Worm (Caenorhabditis elegans) whole organism, midembryonic: ENCODE data around the gene spe-27.

Experiments
- T22C8.4 ChIP-seq: fragments of 200-800 bp; sonication (Bioruptor generic); IDR thresholded peaks from 2 replicates; pipeline ENCODE4 v1.3.6; 2022; ENCODE audit warnings: missing genetic modification characterization, missing compliant biosample characterization
- cog-1 ChIP-seq: sonication (generic microtip); optimal IDR thresholded peaks from 2 replicates; lab custom pipeline; 2016; ENCODE audit warnings: missing genetic modification characterization, missing compliant biosample characterization
- flt-1 ChIP-seq: fragments of 200-800 bp; sonication (Bioruptor generic); IDR thresholded peaks from 2 replicates; pipeline ENCODE4 v1.3.6; 2022; ENCODE audit warnings: missing genetic modification characterization, missing compliant biosample characterization
- klf-2 ChIP-seq: fragments of 200-800 bp; sonication (Bioruptor generic); conservative IDR thresholded peaks from 2 replicates; pipeline ENCODE4 v1.3.6; 2022; ENCODE audit warnings: missing genetic modification reagents, missing genetic modification characterization, missing compliant biosample characterization
- med-1 ChIP-seq: sonication (generic microtip); optimal IDR thresholded peaks from 2 replicates; lab custom pipeline; 2017; ENCODE audit warnings: missing genetic modification characterization, mild to moderate bottlenecking, missing compliant biosample characterization, antibody characterized with exemption, missing genetic modification reagents; ENCODE audit not compliant: insufficient read depth
- ref-1 ChIP-seq: fragments of 200-800 bp; sonication (Bioruptor generic); conservative IDR thresholded peaks from 2 replicates; pipeline ENCODE4 v1.3.6; 2022; ENCODE audit warnings: missing genetic modification reagents, missing genetic modification characterization, missing compliant biosample characterization
- tab-1 ChIP-seq: fragments of 200-800 bp; sonication (Bioruptor generic); IDR thresholded peaks from 2 replicates; pipeline ENCODE4 v1.3.6; 2022; ENCODE audit warnings: missing genetic modification characterization, missing compliant biosample characterization
- ztf-23 ChIP-seq: fragments of 200-800 bp; sonication (Bioruptor generic); IDR thresholded peaks from 2 replicates; pipeline ENCODE4 v1.3.6; 2022; ENCODE audit warnings: missing genetic modification reagents, missing genetic modification characterization, missing compliant biosample characterization
- ztf-29 ChIP-seq: fragments of 200-800 bp; sonication (Bioruptor generic); IDR thresholded peaks from 2 replicates; pipeline ENCODE4 v1.3.6; 2022; ENCODE audit warnings: missing genetic modification reagents, missing genetic modification characterization, missing compliant biosample characterization

The spe-27 gene

DNA sequence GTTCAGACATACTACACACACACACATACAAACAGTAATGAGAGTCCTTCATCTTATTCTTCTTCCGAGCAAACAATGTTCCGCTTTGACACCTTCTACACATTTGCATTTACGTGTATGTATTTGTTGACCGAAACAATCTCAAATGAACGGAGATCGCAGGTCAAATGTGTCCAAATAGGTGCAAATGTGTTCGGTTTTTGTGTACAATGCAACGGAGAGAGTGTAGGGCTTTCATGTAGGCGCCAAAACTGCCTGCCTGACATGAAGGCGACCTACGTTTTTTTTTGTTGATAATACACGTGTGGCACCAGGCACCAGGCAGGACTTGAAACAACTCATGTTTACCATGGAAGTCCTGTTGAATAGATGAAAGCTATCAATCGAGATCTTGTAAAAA is 8.7 kb downstream of the spe-27 start:
- TF ChIP-seq med-1, result no peak
- TF ChIP-seq ref-1 (GFP tag; lab: Robert Waterston, UW), result no peak
- no peak for TF ChIP-seq ztf-23 (GFP tag; lab: Robert Waterston, UW)
- no peak for TF ChIP-seq T22C8.4 (GFP tag; lab: Robert Waterston, UW)
- TF ChIP-seq flt-1 (GFP tag; lab: Robert Waterston, UW), result no peak
- TF ChIP-seq tab-1 (GFP tag; lab: Robert Waterston, UW), result no peak
- TF ChIP-seq ztf-29 (GFP tag; lab: Robert Waterston, UW), result no peak
- no peak for TF ChIP-seq cog-1 (tag; lab: Kevin White, UChicago)
- no peak for TF ChIP-seq klf-2 (GFP tag; lab: Robert Waterston, UW)

DNA sequence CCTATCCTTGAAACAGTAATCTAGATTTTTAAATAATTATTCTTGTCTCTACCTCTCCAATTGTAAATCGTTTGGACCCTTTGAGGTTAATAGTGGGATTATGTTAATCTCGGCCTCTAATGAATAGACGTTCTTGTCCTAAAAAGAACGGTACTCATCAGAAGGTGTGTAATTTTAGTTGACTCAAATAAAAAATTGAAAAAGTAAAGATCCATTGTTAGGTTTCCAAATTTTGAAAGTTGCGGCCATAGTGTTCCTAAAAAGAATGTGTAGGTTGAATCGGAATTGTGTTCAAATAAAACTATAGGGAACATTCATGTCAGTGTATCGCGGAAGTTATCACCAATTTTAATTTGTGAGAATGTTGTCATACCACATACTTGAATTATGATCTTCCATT is 10.1 kb downstream of the spe-27 start:
- TF ChIP-seq ztf-29 (GFP tag; lab: Robert Waterston, UW) (no peak), tab-1 (GFP tag; lab: Robert Waterston, UW) (no peak), klf-2 (GFP tag; lab: Robert Waterston, UW) (no peak), flt-1 (GFP tag; lab: Robert Waterston, UW) (no peak), cog-1 (tag; lab: Kevin White, UChicago) (no peak), T22C8.4 (GFP tag; lab: Robert Waterston, UW) (no peak), ztf-23 (GFP tag; lab: Robert Waterston, UW) (no peak), med-1 (no peak), ref-1 (GFP tag; lab: Robert Waterston, UW) (no peak)

DNA sequence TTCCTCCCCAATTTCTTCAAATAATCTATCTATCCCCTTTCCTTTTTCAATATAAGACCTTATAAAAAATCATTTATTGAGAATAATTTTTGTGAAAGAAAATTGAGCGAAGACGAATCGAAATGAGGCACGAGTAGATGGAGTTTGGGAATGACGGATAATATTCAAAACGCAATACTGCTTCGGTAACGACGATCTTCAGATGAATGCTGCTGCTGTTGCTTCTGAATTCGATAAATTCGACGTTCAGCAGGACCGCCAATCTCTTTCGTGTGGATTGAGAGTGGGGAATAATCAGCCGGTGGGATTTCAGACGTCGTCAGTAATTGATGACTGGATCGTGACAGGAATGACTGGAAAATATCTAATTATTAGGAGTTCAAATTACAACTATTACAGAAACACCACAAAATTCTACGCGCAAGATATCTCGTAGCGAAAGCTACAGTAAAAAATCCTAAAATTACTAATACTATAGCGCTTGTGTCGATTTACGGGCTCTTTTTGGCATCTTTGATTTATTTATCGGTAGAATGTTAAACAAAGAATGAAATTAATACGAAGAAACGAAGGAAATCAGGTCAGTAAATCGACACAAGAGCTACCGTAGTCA is 14.8 kb downstream of the spe-27 start:
- TF ChIP-seq ref-1 (GFP tag; lab: Robert Waterston, UW) (no peak), T22C8.4 (GFP tag; lab: Robert Waterston, UW) (no peak), ztf-29 (GFP tag; lab: Robert Waterston, UW) (no peak), ztf-23 (GFP tag; lab: Robert Waterston, UW) (no peak)

DNA sequence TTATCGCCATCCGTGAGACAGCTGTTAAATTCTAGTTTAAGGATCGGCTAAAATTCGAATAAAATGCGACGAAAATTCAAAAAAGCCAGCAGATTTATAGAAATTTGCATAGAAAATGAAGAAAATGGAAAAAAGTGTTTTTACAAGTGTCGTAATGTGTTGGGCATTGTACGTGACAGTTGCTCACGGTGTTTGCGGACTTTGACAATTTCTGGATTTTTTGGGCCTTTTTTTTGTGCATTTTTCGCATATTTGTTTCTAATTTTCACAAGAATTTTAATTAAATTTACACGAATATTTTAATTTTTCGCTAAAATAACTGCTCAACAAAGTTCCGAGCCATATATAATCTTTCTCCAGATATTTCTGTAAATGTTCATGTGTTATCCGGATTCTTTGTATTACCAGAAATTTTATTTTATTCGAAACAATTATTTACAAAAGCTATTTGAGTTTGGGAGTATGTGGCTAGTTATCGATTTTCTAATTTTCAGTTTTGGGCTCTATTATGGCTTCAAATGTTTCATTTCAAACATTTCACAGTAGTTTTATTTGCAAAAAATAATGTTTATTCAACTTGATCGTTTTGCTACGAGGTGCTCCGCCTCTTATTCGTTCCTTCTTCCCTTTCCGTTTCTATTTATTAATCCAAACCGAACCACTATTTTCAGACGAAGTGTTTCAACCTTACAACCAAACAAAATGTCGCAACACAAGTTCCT is 17.6 kb downstream of the spe-27 start, which contains the start of gene sams-3:
Gene sams-3, plus strand, starts transcription at position 672 of the 722 bp plus-strand sequence.
- no peak for TF ChIP-seq ztf-29 (GFP tag; lab: Robert Waterston, UW)
- no peak for TF ChIP-seq ztf-23 (GFP tag; lab: Robert Waterston, UW)
- TF ChIP-seq ref-1 (GFP tag; lab: Robert Waterston, UW), result no peak
- no peak for TF ChIP-seq klf-2 (GFP tag; lab: Robert Waterston, UW)
- TF ChIP-seq cog-1 (tag; lab: Kevin White, UChicago), result no peak
- TF ChIP-seq tab-1 (GFP tag; lab: Robert Waterston, UW), result no peak
- TF ChIP-seq flt-1 (GFP tag; lab: Robert Waterston, UW), result no peak
- TF ChIP-seq T22C8.4 (GFP tag; lab: Robert Waterston, UW), result no peak

DNA sequence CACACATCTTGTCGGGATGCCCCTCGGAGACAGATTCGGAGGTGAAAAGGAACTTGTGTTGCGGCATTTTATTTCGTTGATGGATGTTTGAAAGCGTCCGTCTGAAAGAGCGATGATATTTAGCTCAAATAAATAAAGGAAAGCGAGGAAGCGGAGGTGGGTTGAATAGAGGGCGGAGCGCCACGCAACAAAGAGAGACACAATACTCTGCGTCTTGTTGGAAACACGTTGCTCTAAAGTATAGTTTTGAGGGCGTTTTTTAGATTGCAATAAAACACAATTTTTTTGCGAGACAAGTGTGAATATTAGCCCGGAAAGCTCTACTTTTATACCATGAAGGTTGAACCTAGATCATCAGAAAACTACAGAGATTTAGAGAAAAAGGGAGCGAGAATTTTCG is 19.4 kb downstream of the spe-27 start, which contains the start of gene sams-4:
Gene sams-4, minus strand, starts transcription at position 101 of the 400 bp plus-strand sequence.
- TF ChIP-seq ztf-29 (GFP tag; lab: Robert Waterston, UW) (no peak), klf-2 (GFP tag; lab: Robert Waterston, UW) (no peak), ref-1 (GFP tag; lab: Robert Waterston, UW) (no peak), T22C8.4 (GFP tag; lab: Robert Waterston, UW) (no peak), ztf-23 (GFP tag; lab: Robert Waterston, UW) (no peak), flt-1 (GFP tag; lab: Robert Waterston, UW) (no peak), tab-1 (GFP tag; lab: Robert Waterston, UW) (no peak), cog-1 (tag; lab: Kevin White, UChicago) (no peak), med-1 (no peak)

DNA sequence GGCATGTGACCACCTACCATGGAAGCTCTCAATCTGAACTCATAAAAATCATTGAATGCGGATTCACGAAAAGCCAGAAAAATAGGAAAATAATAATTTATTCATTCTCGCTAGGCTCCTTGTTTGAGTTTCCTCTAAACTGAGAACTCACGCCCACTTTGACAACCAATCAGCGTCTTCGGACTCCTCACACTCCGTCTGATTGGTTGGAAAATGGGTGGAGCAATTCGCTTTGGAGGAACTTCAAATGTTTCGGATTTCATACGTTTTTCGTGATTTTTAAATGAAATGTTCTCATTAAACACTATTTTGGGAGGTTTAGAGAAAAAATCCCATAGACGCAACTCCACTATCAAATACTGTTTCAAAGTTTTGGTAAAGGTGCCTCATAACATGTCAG is 22.8 kb downstream of the spe-27 start:
- TF ChIP-seq ztf-23 (GFP tag; lab: Robert Waterston, UW) (no peak), ztf-29 (GFP tag; lab: Robert Waterston, UW) (no peak), T22C8.4 (GFP tag; lab: Robert Waterston, UW) (no peak), ref-1 (GFP tag; lab: Robert Waterston, UW) (no peak), med-1 (no peak), klf-2 (GFP tag; lab: Robert Waterston, UW) (no peak), cog-1 (tag; lab: Kevin White, UChicago) (no peak), flt-1 (GFP tag; lab: Robert Waterston, UW) (no peak), tab-1 (GFP tag; lab: Robert Waterston, UW) (no peak)

DNA sequence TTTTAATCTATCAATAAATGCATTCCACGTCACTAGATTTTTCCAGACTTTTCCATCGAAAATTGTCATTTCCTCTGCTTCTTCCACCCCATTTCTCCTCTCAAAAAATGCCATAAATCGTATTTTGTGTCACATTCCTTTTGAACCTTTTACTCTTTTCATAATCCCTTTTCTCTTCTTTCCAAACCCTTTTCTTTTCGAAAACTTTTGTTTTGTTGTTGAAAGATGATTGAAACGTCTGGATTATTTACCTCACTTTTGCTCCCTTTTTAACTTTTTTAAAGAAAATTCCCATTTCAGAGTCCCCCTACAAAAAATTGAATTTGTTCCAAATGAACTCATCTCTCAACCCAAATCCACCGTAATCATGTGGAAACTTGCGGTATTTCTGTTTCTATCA is 26.5 kb downstream of the spe-27 start, which contains the start of gene C06E7.2:
Gene C06E7.2, plus strand, starts transcription at position 301 of the 400 bp plus-strand sequence.
- no peak for TF ChIP-seq flt-1 (GFP tag; lab: Robert Waterston, UW)
- TF ChIP-seq tab-1 (GFP tag; lab: Robert Waterston, UW), result no peak
- no peak for TF ChIP-seq ref-1 (GFP tag; lab: Robert Waterston, UW)
- TF ChIP-seq T22C8.4 (GFP tag; lab: Robert Waterston, UW), result no peak
- no peak for TF ChIP-seq klf-2 (GFP tag; lab: Robert Waterston, UW)
- no peak for TF ChIP-seq cog-1 (tag; lab: Kevin White, UChicago)
- no peak for TF ChIP-seq med-1
- TF ChIP-seq ztf-29 (GFP tag; lab: Robert Waterston, UW), result no peak
- TF ChIP-seq ztf-23 (GFP tag; lab: Robert Waterston, UW), result no peak

DNA sequence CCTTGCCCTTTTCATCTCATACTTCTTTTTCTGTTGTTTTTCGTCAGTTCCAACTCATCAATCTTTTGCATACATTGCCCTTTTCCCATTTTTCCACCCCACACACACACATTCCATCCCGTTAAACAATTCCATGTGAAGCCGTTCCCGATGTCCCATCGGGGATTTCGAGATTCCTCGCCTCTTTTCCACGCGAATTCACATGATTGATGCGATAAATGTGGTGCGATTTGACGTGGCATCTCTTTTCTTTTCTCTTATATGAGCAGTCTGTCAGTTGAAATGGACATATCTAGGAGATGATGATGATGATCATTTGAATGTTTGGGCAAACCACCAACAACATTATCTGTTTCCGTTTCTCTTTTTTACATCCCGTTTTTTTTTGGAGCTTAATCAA is 31.5 kb downstream of the spe-27 start:
- TF ChIP-seq flt-1 (GFP tag; lab: Robert Waterston, UW), result no peak
- no peak for TF ChIP-seq ztf-29 (GFP tag; lab: Robert Waterston, UW)
- TF ChIP-seq tab-1 (GFP tag; lab: Robert Waterston, UW), result no peak
- no peak for TF ChIP-seq cog-1 (tag; lab: Kevin White, UChicago)
- no peak for TF ChIP-seq ztf-23 (GFP tag; lab: Robert Waterston, UW)

DNA sequence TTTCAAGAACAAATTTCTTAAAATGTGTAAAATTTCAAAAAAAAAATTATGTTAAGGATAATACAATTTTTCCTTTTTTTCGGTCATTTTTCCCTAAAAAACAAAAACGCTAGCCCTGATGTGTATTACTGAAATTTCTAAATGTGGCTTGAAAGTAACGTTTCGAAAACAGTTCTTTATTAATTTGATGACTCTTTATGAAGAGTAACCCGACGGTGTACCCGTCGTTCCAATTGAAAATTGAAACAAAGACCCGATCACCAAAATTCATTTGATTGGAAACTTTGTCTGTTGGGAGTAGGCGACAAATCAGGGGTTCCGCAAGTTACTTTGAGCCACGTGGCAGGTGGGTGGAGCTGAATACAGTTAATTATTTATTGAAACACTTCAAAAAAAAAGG is 32.9 kb downstream of the spe-27 start:
- TF ChIP-seq ztf-29 (GFP tag; lab: Robert Waterston, UW) (no peak), med-1 (no peak), klf-2 (GFP tag; lab: Robert Waterston, UW) (no peak), tab-1 (GFP tag; lab: Robert Waterston, UW) (no peak), cog-1 (tag; lab: Kevin White, UChicago) (no peak), flt-1 (GFP tag; lab: Robert Waterston, UW) (no peak), ref-1 (GFP tag; lab: Robert Waterston, UW) (no peak), ztf-23 (GFP tag; lab: Robert Waterston, UW) (no peak), T22C8.4 (GFP tag; lab: Robert Waterston, UW) (no peak)
